Fruit fly (Drosophila melanogaster) whole organism, embryonic: Measurements from ENCODE around the gene Ets97D.
A peak's percentile ranks its signal among the peaks of the same experiment; 100 is the strongest.

Experiments
- Atf6 ChIP-seq: fragments of 200-800 bp; sonication (Bioruptor generic); IDR thresholded peaks from 2 replicates; pipeline ENCODE4 v1.3.6; 2022; ENCODE audit warnings: missing biosample characterization, missing genetic modification characterization
- Awh ChIP-seq: fragments of 200-800 bp; sonication (Bioruptor generic); IDR thresholded peaks from 2 replicates; pipeline ENCODE4, ENCODE4 v1.3.6; 2022; ENCODE audit warnings: missing biosample characterization, missing genetic modification characterization
- B-H1 ChIP-seq: fragments of 200-800 bp; sonication (Bioruptor generic); IDR thresholded peaks from 3 replicates; pipeline ENCODE4 v1.3.6; 2022; ENCODE audit warnings: missing biosample characterization, missing genetic modification characterization
- Bdp1 ChIP-seq: fragments of 200-800 bp; sonication (Bioruptor generic); optimal IDR thresholded peaks from 3 replicates; lab custom pipeline; 2016; ENCODE audit warnings: missing biosample characterization, missing genetic modification characterization
- CG1024 ChIP-seq: fragments of 200-800 bp; sonication (Bioruptor generic); IDR thresholded peaks from 2 replicates; pipeline ENCODE4 v1.3.6; 2022; ENCODE audit warnings: missing biosample characterization, missing genetic modification characterization
- CG10274 ChIP-seq: fragments of 200-800 bp; sonication (Bioruptor generic); optimal IDR thresholded peaks from 3 replicates; lab custom pipeline; 2017; ENCODE audit warnings: missing biosample characterization, mild to moderate bottlenecking, missing genetic modification characterization
- CG10565 ChIP-seq: fragments of 200-800 bp; sonication (Bioruptor generic); optimal IDR thresholded peaks from 3 replicates; lab custom pipeline; 2016; ENCODE audit warnings: missing biosample characterization, mild to moderate bottlenecking, missing genetic modification characterization
- CG10654 ChIP-seq: fragments of 200-800 bp; sonication (Bioruptor generic); optimal IDR thresholded peaks from 2 replicates; lab custom pipeline; 2016; ENCODE audit warnings: missing biosample characterization, missing genetic modification characterization
- CG14014 ChIP-seq: fragments of 200-800 bp; sonication (Bioruptor generic); IDR thresholded peaks from 2 replicates; pipeline ENCODE4 v1.3.6; 2022; ENCODE audit warnings: missing biosample characterization, missing genetic modification characterization
- CG14441 ChIP-seq: fragments of 200-800 bp; sonication (Bioruptor generic); IDR thresholded peaks from 2 replicates; pipeline ENCODE4 v1.3.6; 2022; ENCODE audit warnings: missing biosample characterization, missing genetic modification characterization
- CG15514 ChIP-seq: fragments of 200-800 bp; sonication (Bioruptor generic); optimal IDR thresholded peaks from 3 replicates; lab custom pipeline; 2017; ENCODE audit warnings: missing biosample characterization, missing genetic modification characterization, mild to moderate bottlenecking, moderate library complexity, missing genetic modification reagents
- CG15696 ChIP-seq: fragments of 200-800 bp; sonication (Bioruptor generic); optimal IDR thresholded peaks from 2 replicates; lab custom pipeline; 2019; ENCODE audit warnings: missing biosample characterization, mild to moderate bottlenecking, missing genetic modification characterization, moderate library complexity
- CG17186 ChIP-seq: fragments of 200-800 bp; sonication (Bioruptor generic); optimal IDR thresholded peaks from 3 replicates; lab custom pipeline; 2017; ENCODE audit warnings: missing biosample characterization, missing genetic modification reagents, missing genetic modification characterization
- CG17359 ChIP-seq: fragments of 200-800 bp; sonication (Bioruptor generic); optimal IDR thresholded peaks from 3 replicates; lab custom pipeline; 2018; ENCODE audit warnings: missing biosample characterization, mild to moderate bottlenecking, missing genetic modification characterization, moderate library complexity
- CG18764 ChIP-seq: fragments of 200-800 bp; sonication (Bioruptor generic); optimal IDR thresholded peaks from 3 replicates; lab custom pipeline; 2016; ENCODE audit warnings: missing biosample characterization, missing genetic modification characterization
- CG2199 ChIP-seq: fragments of 200-800 bp; sonication (Bioruptor generic); IDR thresholded peaks from 3 replicates; pipeline ENCODE4 v1.3.6; 2022; ENCODE audit warnings: missing biosample characterization, missing genetic modification characterization
- CG33557 ChIP-seq: fragments of 200-800 bp; sonication (Bioruptor generic); optimal IDR thresholded peaks from 2 replicates; lab custom pipeline; 2019; ENCODE audit warnings: missing biosample characterization, mild to moderate bottlenecking, missing genetic modification characterization, moderate library complexity
- CG4707 ChIP-seq: fragments of 200-800 bp; sonication (Bioruptor generic); optimal IDR thresholded peaks from 2 replicates; lab custom pipeline; 2018; ENCODE audit warnings: missing biosample characterization, mild to moderate bottlenecking, missing genetic modification characterization, moderate library complexity
- CG8281 ChIP-seq: fragments of 200-800 bp; sonication (Bioruptor generic); optimal IDR thresholded peaks from 2 replicates; lab custom pipeline; 2018; ENCODE audit warnings: missing biosample characterization, mild to moderate bottlenecking, missing genetic modification characterization, moderate library complexity
- CG8944 ChIP-seq: fragments of 200-800 bp; sonication (Bioruptor generic); optimal IDR thresholded peaks from 3 replicates; lab custom pipeline; 2016; ENCODE audit warnings: missing biosample characterization, missing genetic modification characterization
- CG9876 ChIP-seq: fragments of 200-800 bp; sonication (Bioruptor generic); optimal IDR thresholded peaks from 2 replicates; lab custom pipeline; 2016; ENCODE audit warnings: missing biosample characterization, missing genetic modification characterization
- CkIIα-i1 ChIP-seq: fragments of 200-800 bp; sonication (Bioruptor generic); IDR thresholded peaks from 2 replicates; pipeline ENCODE4 v1.3.6; 2022; ENCODE audit warnings: missing biosample characterization, missing genetic modification characterization
- D19A ChIP-seq: fragments of 200-800 bp; optimal IDR thresholded peaks from 3 replicates; lab custom pipeline; 2019; ENCODE audit warnings: missing biosample characterization, mild to moderate bottlenecking, missing genetic modification characterization, moderate library complexity
- Doc2 ChIP-seq: fragments of 200-800 bp; sonication (Bioruptor generic); IDR thresholded peaks from 2 replicates; pipeline ENCODE4 v1.3.6; 2022; ENCODE audit warnings: missing biosample characterization, missing genetic modification characterization
- Gug ChIP-seq: fragments of 200-800 bp; sonication (Bioruptor generic); IDR thresholded peaks from 4 replicates; pipeline ENCODE4 v1.3.6; 2022; ENCODE audit warnings: missing biosample characterization, missing genetic modification characterization
- H2.0 ChIP-seq: fragments of 200-800 bp; sonication (Bioruptor generic); IDR thresholded peaks from 2 replicates; pipeline ENCODE4 v1.3.6; 2022; ENCODE audit warnings: missing biosample characterization, missing genetic modification characterization
- HLH54F ChIP-seq: fragments of 200-800 bp; sonication (Bioruptor generic); optimal IDR thresholded peaks from 3 replicates; lab custom pipeline; 2016; ENCODE audit warnings: missing biosample characterization, missing genetic modification characterization
- Hmx ChIP-seq: fragments of 200-800 bp; sonication (Bioruptor generic); optimal IDR thresholded peaks from 2 replicates; lab custom pipeline; 2016; ENCODE audit warnings: missing biosample characterization, missing genetic modification characterization
- Hr78 ChIP-seq, 2 experiments: fragments of 200-800 bp in 1 of 2; fragments of >200 bp in 1 of 2; sonication (Bioruptor generic) in 1 of 2; optimal IDR thresholded peaks; 2 replicates each; lab custom pipeline; 2017 to 2019; ENCODE audit warnings: missing biosample characterization in 2 of 2, missing genetic modification characterization in 2 of 2, mild to moderate bottlenecking in 1 of 2, moderate library complexity in 1 of 2
- Nf-YC ChIP-seq: fragments of 200-800 bp; optimal IDR thresholded peaks from 3 replicates; lab custom pipeline; 2019; ENCODE audit warnings: missing biosample characterization, mild to moderate bottlenecking, missing genetic modification characterization, moderate library complexity
- NfI ChIP-seq: fragments of 200-800 bp; sonication (Bioruptor generic); optimal IDR thresholded peaks from 3 replicates; lab custom pipeline; 2018; ENCODE audit warnings: missing biosample characterization, mild to moderate bottlenecking, missing genetic modification characterization, moderate library complexity
- Rfx ChIP-seq: fragments of 200-800 bp; sonication (Bioruptor generic); IDR thresholded peaks from 2 replicates; pipeline ENCODE4 v1.3.6; 2022; ENCODE audit warnings: missing biosample characterization, missing genetic modification characterization
- Six4 ChIP-seq: fragments of 200-800 bp; sonication (Bioruptor generic); optimal IDR thresholded peaks from 2 replicates; lab custom pipeline; 2016; ENCODE audit warnings: missing biosample characterization, missing genetic modification characterization
- bab2 ChIP-seq: fragments of 200-800 bp; sonication (Bioruptor generic); optimal IDR thresholded peaks from 2 replicates; lab custom pipeline; 2016; ENCODE audit warnings: missing biosample characterization, missing genetic modification characterization
- chif ChIP-seq, 2 experiments: fragments of 200-800 bp; sonication (Bioruptor generic); optimal IDR thresholded peaks; 3 replicates each; lab custom pipeline; 2016; ENCODE audit warnings: missing biosample characterization in 2 of 2, missing genetic modification characterization in 2 of 2
- dan ChIP-seq: fragments of 200-800 bp; sonication (Bioruptor generic); IDR thresholded peaks from 2 replicates; pipeline ENCODE4 v1.3.6; 2022; ENCODE audit warnings: missing biosample characterization, missing genetic modification characterization
- eve ChIP-seq, 2 experiments: fragments of >200 bp; optimal IDR thresholded peaks; 2 replicates each; lab custom pipeline; 2017; ENCODE audit warnings: missing biosample characterization in 2 of 2, missing genetic modification characterization in 2 of 2
- ftz-f1 ChIP-seq: fragments of 200-800 bp; sonication (Bioruptor generic); optimal IDR thresholded peaks from 2 replicates; lab custom pipeline; 2016; ENCODE audit warnings: missing biosample characterization, missing genetic modification characterization
- fu2 ChIP-seq: fragments of 200-800 bp; sonication (Bioruptor generic); optimal IDR thresholded peaks from 2 replicates; lab custom pipeline; 2016; ENCODE audit warnings: missing biosample characterization, missing genetic modification characterization
- mld ChIP-seq: fragments of 200-800 bp; sonication (Bioruptor generic); IDR thresholded peaks from 3 replicates; pipeline ENCODE4 v1.3.6; 2022; ENCODE audit warnings: missing biosample characterization, missing genetic modification characterization; ENCODE audit not compliant: partially characterized antibody
- oc ChIP-seq: fragments of 200-800 bp; sonication (Bioruptor generic); optimal IDR thresholded peaks from 2 replicates; lab custom pipeline; 2018; ENCODE audit warnings: missing biosample characterization, mild to moderate bottlenecking, missing genetic modification characterization, moderate library complexity
- p53 ChIP-seq: fragments of 200-800 bp; sonication (Bioruptor generic); optimal IDR thresholded peaks from 2 replicates; lab custom pipeline; 2016; ENCODE audit warnings: missing biosample characterization, missing genetic modification characterization
- pita ChIP-seq: fragments of 200-800 bp; sonication (Bioruptor generic); optimal IDR thresholded peaks from 2 replicates; lab custom pipeline; 2017; ENCODE audit warnings: missing biosample characterization, mild to moderate bottlenecking, missing genetic modification characterization
- scrt ChIP-seq: fragments of 200-800 bp; sonication (Bioruptor generic); optimal IDR thresholded peaks from 2 replicates; lab custom pipeline; 2018; ENCODE audit warnings: missing biosample characterization, mild to moderate bottlenecking, missing genetic modification characterization, moderate library complexity
- sens ChIP-seq: fragments of 200-800 bp; sonication (Bioruptor generic); peaks from one replicate; lab custom pipeline; 2016; ENCODE audit warnings: missing biosample characterization, missing genetic modification characterization
- sisA ChIP-seq: fragments of 200-800 bp; sonication (Bioruptor generic); IDR thresholded peaks from 2 replicates; pipeline ENCODE4 v1.3.6; 2022; ENCODE audit warnings: missing biosample characterization, missing genetic modification characterization
- slbo ChIP-seq: fragments of 200-800 bp; sonication (Bioruptor generic); IDR thresholded peaks from 2 replicates; pipeline ENCODE4 v1.3.6; 2022; ENCODE audit warnings: missing biosample characterization, missing genetic modification characterization
- tgo ChIP-seq: fragments of 200-800 bp; sonication (Bioruptor generic); IDR thresholded peaks from 3 replicates; pipeline ENCODE4 v1.3.6; 2022; ENCODE audit warnings: missing biosample characterization, missing genetic modification characterization
- zen ChIP-seq: fragments of 200-800 bp; sonication (Bioruptor generic); optimal IDR thresholded peaks from 3 replicates; lab custom pipeline; 2018; ENCODE audit warnings: missing biosample characterization, mild to moderate bottlenecking, missing genetic modification characterization, moderate library complexity
- zen2 ChIP-seq: fragments of 200-800 bp; sonication (Bioruptor generic); IDR thresholded peaks from 3 replicates; pipeline ENCODE4 v1.3.6; 2022; ENCODE audit warnings: missing biosample characterization, missing genetic modification characterization; ENCODE audit not compliant: partially characterized antibody
- zfh2 ChIP-seq: fragments of 200-800 bp; sonication (Bioruptor generic); optimal IDR thresholded peaks from 2 replicates; lab custom pipeline; 2016; ENCODE audit warnings: missing biosample characterization, missing genetic modification characterization

Ets97D gene

DNA sequence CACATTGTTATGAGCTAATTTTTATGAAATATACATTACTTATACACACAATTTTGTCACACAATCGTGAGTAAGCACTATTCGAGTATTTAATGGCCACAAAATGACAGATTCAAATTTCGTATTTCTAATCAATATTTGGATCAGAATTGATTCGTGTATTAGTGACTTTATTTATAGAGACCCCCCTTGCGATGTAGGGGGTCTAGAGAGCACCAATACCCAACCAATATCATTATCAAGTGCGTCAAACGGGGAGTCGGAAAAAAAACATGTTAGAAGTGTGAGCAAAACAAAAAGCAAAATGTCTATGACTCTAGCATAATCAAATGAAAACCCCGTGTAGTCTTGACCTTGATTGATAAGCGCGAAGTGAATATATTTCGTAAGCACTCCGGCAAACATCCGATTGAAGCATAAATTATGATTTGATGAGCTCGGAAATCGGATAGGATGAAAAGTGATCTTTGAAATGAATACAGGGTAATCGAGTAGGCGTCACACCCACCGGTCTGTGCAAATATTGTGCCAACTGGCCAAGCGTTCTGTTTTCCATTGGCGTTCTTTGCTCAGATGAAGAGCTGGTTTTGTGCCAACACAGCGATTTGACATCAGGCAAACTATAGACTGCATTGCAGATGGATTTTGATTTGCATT, 39.6 kb upstream of the Ets97D start:
- no peak for TF ChIP-seq CG33557 (GFP tag; lab: Kevin White, UChicago)
- TF ChIP-seq CG18764 (GFP tag; lab: Kevin White, UChicago): no peak
- TF ChIP-seq zen2 (GFP tag; lab: Robert Waterston, UW): no peak
- TF ChIP-seq sisA (GFP tag; lab: Robert Waterston, UW): no peak
- TF ChIP-seq CG10565 (GFP tag; lab: Kevin White, UChicago): no peak
- TF ChIP-seq Hmx: no peak
- TF ChIP-seq CG8944: no peak
- no peak for TF ChIP-seq CkIIα-i1 (GFP tag; lab: Robert Waterston, UW)
- peak; percentile 33 for TF ChIP-seq CG15514 (GFP tag; lab: Kevin White, UChicago)
- TF ChIP-seq CG4707: no peak
- TF ChIP-seq fu2: no peak
- no peak for TF ChIP-seq CG17359 (tag; lab: Kevin White, UChicago)
- no peak for TF ChIP-seq tgo (GFP tag; lab: Robert Waterston, UW)
- TF ChIP-seq CG15696 (tag; lab: Kevin White, UChicago): no peak
- TF ChIP-seq Awh (GFP tag; lab: Robert Waterston, UW): no peak
- no peak for TF ChIP-seq oc (tag; lab: Kevin White, UChicago)
- TF ChIP-seq Nf-YC (tag; lab: Kevin White, UChicago): no peak
- no peak for TF ChIP-seq B-H1 (GFP tag; lab: Robert Waterston, UW)
- no peak for TF ChIP-seq CG9876
- TF ChIP-seq D19A (tag; lab: Kevin White, UChicago): peak; percentile 49
- TF ChIP-seq CG14014: 0 out of 2 replicates have a peak, but pooled peaks have one; percentile 16
- no peak for TF ChIP-seq NfI (GFP tag; lab: Kevin White, UChicago)
- no peak for TF ChIP-seq Six4 (GFP tag; lab: Kevin White, UChicago)
- peak; percentile 41; the same call in 1 of the 2 replicates for TF ChIP-seq Rfx (GFP tag; lab: Robert Waterston, UW)
- TF ChIP-seq CG2199 (GFP tag; lab: Robert Waterston, UW): no peak
- TF ChIP-seq CG1024 (GFP tag; lab: Robert Waterston, UW): no peak
- no peak for TF ChIP-seq chif (GFP tag; optimal IDR thresholded peaks at IDR 0.05; lab: Kevin White, UChicago)
- TF ChIP-seq CG10274 (GFP tag; lab: Kevin White, UChicago): peak; percentile 97
- no peak for TF ChIP-seq Hr78 (GFP tag; optimal IDR thresholded peaks at IDR 0.05; lab: Kevin White, UChicago)
- no peak for TF ChIP-seq dan (GFP tag; lab: Robert Waterston, UW)
- TF ChIP-seq bab2: no peak
- TF ChIP-seq Bdp1 (GFP tag; lab: Kevin White, UChicago): no peak
- no peak for TF ChIP-seq HLH54F (GFP tag; lab: Kevin White, UChicago)
- TF ChIP-seq p53 (GFP tag; lab: Kevin White, UChicago): no peak
- no peak for TF ChIP-seq CG10654
- peak; percentile 65 for TF ChIP-seq ftz-f1 (GFP tag; lab: Kevin White, UChicago)
- TF ChIP-seq slbo (GFP tag; lab: Robert Waterston, UW): peak; percentile 42
- no peak for TF ChIP-seq Gug (GFP tag; lab: Robert Waterston, UW)
- peak; percentile 11; the same call in 1 of the 2 replicates for TF ChIP-seq Atf6 (GFP tag; lab: Robert Waterston, UW)
- TF ChIP-seq sens (GFP tag; lab: Kevin White, UChicago): no peak
- 0 out of 2 replicates have a peak, but pooled peaks have one; percentile 14 for TF ChIP-seq CG14441 (GFP tag; lab: Robert Waterston, UW)
- no peak for TF ChIP-seq CG8281 (tag; lab: Kevin White, UChicago)
- TF ChIP-seq CG17186 (GFP tag; lab: Kevin White, UChicago): no peak
- no peak for TF ChIP-seq pita
- TF ChIP-seq mld (GFP tag; lab: Robert Waterston, UW): no peak
- TF ChIP-seq scrt (GFP tag; lab: Kevin White, UChicago): no peak
- peak in 1 of 2 experiments; percentile 60 for TF ChIP-seq eve (GFP tag; optimal IDR thresholded peaks at IDR 0.05; lab: Kevin White, UChicago)
- no peak for TF ChIP-seq H2.0
- TF ChIP-seq Doc2 (GFP tag; lab: Robert Waterston, UW): no peak
- peak; percentile 30 for TF ChIP-seq zfh2 (GFP tag; lab: Kevin White, UChicago)
- no peak for TF ChIP-seq zen (tag; lab: Kevin White, UChicago)
